Worm (Caenorhabditis elegans) whole organism, L3 larva: ENCODE data around the gene gldi-6.

ENCODE experiments used
- R02D3.7 ChIP-seq: fragments of 150-350 bp; optimal IDR thresholded peaks from 2 replicates; lab custom pipeline; 2014; ENCODE audit warnings: missing biosample characterization, missing genetic modification characterization
- ceh-28 ChIP-seq: fragments of 150-350 bp; optimal IDR thresholded peaks from 2 replicates; lab custom pipeline; 2014; ENCODE audit warnings: missing biosample characterization, missing genetic modification reagents, missing genetic modification characterization
- eor-1 ChIP-seq, 2 experiments: fragments of 150-350 bp; optimal IDR thresholded peaks; 2 replicates each; lab custom pipeline; 2014 to 2018; ENCODE audit warnings: missing biosample characterization in 2 of 2, missing genetic modification characterization in 2 of 2
- fkh-10 ChIP-seq: sonication (generic microtip); optimal IDR thresholded peaks from 2 replicates; lab custom pipeline; 2017; ENCODE audit warnings: missing biosample characterization, missing genetic modification reagents, missing genetic modification characterization
- lin-15B ChIP-seq: fragments of 150-350 bp; optimal IDR thresholded peaks from 2 replicates; lab custom pipeline; 2014; ENCODE audit warnings: missing biosample characterization, missing genetic modification characterization
- nhr-12 ChIP-seq: fragments of 150-350 bp; optimal IDR thresholded peaks from 2 replicates; lab custom pipeline; 2014; ENCODE audit warnings: missing biosample characterization, missing genetic modification characterization
- nhr-76 ChIP-seq: fragments of 150-350 bp; sonication (generic microtip); optimal IDR thresholded peaks from 5 replicates; lab custom pipeline; 2014; ENCODE audit warnings: missing biosample characterization, missing genetic modification characterization
- pha-4 ChIP-seq: fragments of 150-350 bp; optimal IDR thresholded peaks from 2 replicates; lab custom pipeline; 2014; ENCODE audit warnings: missing biosample characterization, missing genetic modification reagents, missing genetic modification characterization
- pqm-1 ChIP-seq: fragments of 150-350 bp; optimal IDR thresholded peaks from 2 replicates; lab custom pipeline; 2017; ENCODE audit warnings: missing biosample characterization, missing genetic modification characterization, inconsistent platforms
- snpc-4 ChIP-seq: fragments of 150-350 bp; optimal IDR thresholded peaks from 2 replicates; lab custom pipeline; 2014; ENCODE audit warnings: missing biosample characterization, missing genetic modification characterization
- ztf-11 ChIP-seq: fragments of 150-350 bp; optimal IDR thresholded peaks from 2 replicates; lab custom pipeline; 2014; ENCODE audit warnings: missing biosample characterization, missing genetic modification characterization

ce11 chrII:3452421-3452820 is 5.7 kb downstream of the gldi-6 start, which contains the start of gene C16C8.12:
- TF ChIP-seq pha-4 (tag; lab: Kevin White, UChicago): no peak
- TF ChIP-seq nhr-12: no peak
- TF ChIP-seq snpc-4: no peak
- TF ChIP-seq R02D3.7 (tag; lab: Kevin White, UChicago): no peak
- TF ChIP-seq nhr-76: no peak
- TF ChIP-seq fkh-10 (GFP tag; lab: Kevin White, UChicago): no peak
- TF ChIP-seq lin-15B: no peak
- no peak for TF ChIP-seq ceh-28
- no peak for TF ChIP-seq ztf-11 (tag; lab: Kevin White, UChicago)
- no peak for TF ChIP-seq eor-1 (tag; optimal IDR thresholded peaks at IDR 0.05; lab: Kevin White, UChicago)
- TF ChIP-seq pqm-1 (tag; lab: Kevin White, UChicago): no peak
